Fruit fly (Drosophila melanogaster): ENCODE results near the gene Pfdn6.

Pfdn6 gene

dm6 chr3L:19939024-19939423 lies 15.6 kb downstream of the Pfdn6 start, which contains the start of gene Ac76E:
Gene Ac76E, plus strand, starts transcription at chr3L:19939287.
- TF ChIP-seq CG8119 (GFP tag; IDR thresholded peaks at IDR 0.05) (no peak), pdm3 (GFP tag; optimal IDR thresholded peaks at IDR 0.05) (no peak), CG15336 (GFP tag; IDR thresholded peaks at IDR 0.05) (0 out of 2 replicates have a peak, but pooled peaks have one; percentile 24), CG32006 (GFP tag; optimal IDR thresholded peaks at IDR 0.05) (no peak), fkh (GFP tag; optimal IDR thresholded peaks at IDR 0.05) (peak; percentile 13), vri (GFP tag; optimal IDR thresholded peaks at IDR 0.05) (peak; percentile 27), OdsH (GFP tag; optimal IDR thresholded peaks at IDR 0.05) (no peak), Eip78C (GFP tag) (peak; percentile 40), CG16779 (tag; optimal IDR thresholded peaks at IDR 0.05) (no peak), fd59A (GFP tag; optimal IDR thresholded peaks at IDR 0.05) (no peak), Eip93F (GFP tag; optimal IDR thresholded peaks at IDR 0.05) (no peak), Sox102F (GFP tag; optimal IDR thresholded peaks at IDR 0.05) (no peak), fd85E (GFP tag; optimal IDR thresholded peaks at IDR 0.05) (no peak), Met (GFP tag; optimal IDR thresholded peaks at IDR 0.05) (no peak), CG8319 (GFP tag; optimal IDR thresholded peaks at IDR 0.05) (no peak), Hr39 (GFP tag; optimal IDR thresholded peaks at IDR 0.05) (peak; percentile 54), Lpt (GFP tag; optimal IDR thresholded peaks at IDR 0.05) (no peak), Hr38 (GFP tag; optimal IDR thresholded peaks at IDR 0.05) (no peak), dac (GFP tag; optimal IDR thresholded peaks at IDR 0.05) (no peak), CG4318 (GFP tag; optimal IDR thresholded peaks at IDR 0.05) (no peak), CG11762 (GFP tag; optimal IDR thresholded peaks at IDR 0.05; ENCODE audit: insufficient read depth) (no peak), CG10669 (GFP tag; optimal IDR thresholded peaks at IDR 0.05) (no peak)

- TF ChIP-seq CG8319 (GFP tag; optimal IDR thresholded peaks at IDR 0.05) (no peak), CG3919 (GFP tag; optimal IDR thresholded peaks at IDR 0.05) (no peak), achi (GFP tag; optimal IDR thresholded peaks at IDR 0.05) (no peak), topi (GFP tag; optimal IDR thresholded peaks at IDR 0.05) (no peak), CG6163 (GFP tag; IDR thresholded peaks at IDR 0.05) (no peak), fd59A (GFP tag; optimal IDR thresholded peaks at IDR 0.05) (no peak), dac (GFP tag; optimal IDR thresholded peaks at IDR 0.05) (no peak), pdm3 (GFP tag; optimal IDR thresholded peaks at IDR 0.05) (no peak), CG8632 (GFP tag; optimal IDR thresholded peaks at IDR 0.05) (no peak), Eip78C (GFP tag) (no peak), Sox15 (GFP tag; optimal IDR thresholded peaks at IDR 0.05) (no peak), Eip93F (GFP tag; optimal IDR thresholded peaks at IDR 0.05) (no peak)
Measured at dm6 chr3L:19940349-19940748, 16.9 kb downstream of the Pfdn6 start.

dm6 chr3L:19941162-19941561 lies 17.7 kb downstream of the Pfdn6 start:
- TF ChIP-seq vri (GFP tag; optimal IDR thresholded peaks at IDR 0.05) (no peak), CG34406 (GFP tag; optimal IDR thresholded peaks at IDR 0.05) (no peak), Lpt (GFP tag; optimal IDR thresholded peaks at IDR 0.05) (no peak), CG7368 (GFP tag; optimal IDR thresholded peaks at IDR 0.05) (no peak), CG9139 (GFP tag; optimal IDR thresholded peaks at IDR 0.05) (no peak), cyc (GFP tag; optimal IDR thresholded peaks at IDR 0.05) (no peak), Ets96B (tag; optimal IDR thresholded peaks at IDR 0.05) (no peak), acj6 (GFP tag; optimal IDR thresholded peaks at IDR 0.05) (no peak)

- TF ChIP-seq vri (GFP tag; optimal IDR thresholded peaks at IDR 0.05) (peak; percentile 39), Hr38 (GFP tag; optimal IDR thresholded peaks at IDR 0.05) (no peak), svp (GFP tag) (peak; percentile 64)
Measured at dm6 chr3L:19945469-19945868, 22.0 kb downstream of the Pfdn6 start.

- TF ChIP-seq CG31627 (GFP tag; optimal IDR thresholded peaks at IDR 0.05) (no peak), CG10631 (GFP tag; optimal IDR thresholded peaks at IDR 0.05) (no peak), CG9139 (GFP tag; optimal IDR thresholded peaks at IDR 0.05) (no peak), ss (GFP tag; optimal IDR thresholded peaks at IDR 0.05) (no peak), fd59A (GFP tag; optimal IDR thresholded peaks at IDR 0.05) (no peak), CG3032 (tag; optimal IDR thresholded peaks at IDR 0.05) (no peak), Ets96B (tag; optimal IDR thresholded peaks at IDR 0.05) (no peak), spab (GFP tag; optimal IDR thresholded peaks at IDR 0.05) (no peak), CG32006 (GFP tag; optimal IDR thresholded peaks at IDR 0.05) (no peak), CG1621 (tag; optimal IDR thresholded peaks at IDR 0.05) (no peak), topi (GFP tag; optimal IDR thresholded peaks at IDR 0.05) (no peak), acj6 (GFP tag; optimal IDR thresholded peaks at IDR 0.05) (no peak), dsx (GFP tag; optimal IDR thresholded peaks at IDR 0.05; ENCODE audit: poor library complexity, severe bottlenecking) (no peak), fkh (GFP tag; optimal IDR thresholded peaks at IDR 0.05) (no peak), CG11762 (GFP tag; optimal IDR thresholded peaks at IDR 0.05; ENCODE audit: insufficient read depth) (no peak), eg (GFP tag; IDR thresholded peaks at IDR 0.05) (no peak)
Measured at dm6 chr3L:19951035-19951434, 27.6 kb downstream of the Pfdn6 start, which contains the start of gene CG32219. Gene CG32219, minus strand, starts transcription at chr3L:19951135.

Data from whole organism, prepupa.